Worm (Caenorhabditis elegans): ENCODE data around the gene Y57A10B.7.

Gene Y57A10B.7

ce11 chrII:12387980-12388379 is 5.6 kb downstream of the Y57A10B.7 start, which contains the start of gene sre-41:
TSS of gene sre-41 (plus strand) at chrII:12388280.
- no peak for TF ChIP-seq hlh-15 (tag; optimal IDR thresholded peaks at IDR 0.05)
- TF ChIP-seq mec-3 (tag; optimal IDR thresholded peaks at IDR 0.05; ENCODE audit: borderline replicate concordance): no peak
- TF ChIP-seq ceh-24 (tag; optimal IDR thresholded peaks at IDR 0.05): no peak
- TF ChIP-seq sox-2 (GFP tag; IDR thresholded peaks at IDR 0.05): no peak
- TF ChIP-seq unc-42 (tag; optimal IDR thresholded peaks at IDR 0.05): no peak
- TF ChIP-seq gmeb-2 (tag; optimal IDR thresholded peaks at IDR 0.05): no peak
- TF ChIP-seq C38D4.7 (GFP tag; optimal IDR thresholded peaks at IDR 0.05): no peak
- TF ChIP-seq pag-3 (tag; optimal IDR thresholded peaks at IDR 0.05; ENCODE audit: borderline replicate concordance): no peak
- no peak for TF ChIP-seq pros-1 (tag; optimal IDR thresholded peaks at IDR 0.05)
- TF ChIP-seq hlh-13 (GFP tag; optimal IDR thresholded peaks at IDR 0.05): no peak
- TF ChIP-seq pha-4 (tag; optimal IDR thresholded peaks at IDR 0.05): no peak
- TF ChIP-seq ceh-6 (GFP tag; optimal IDR thresholded peaks at IDR 0.05): no peak
- no peak for TF ChIP-seq Y22D7AL.16 (tag; optimal IDR thresholded peaks at IDR 0.05)

DNA sequence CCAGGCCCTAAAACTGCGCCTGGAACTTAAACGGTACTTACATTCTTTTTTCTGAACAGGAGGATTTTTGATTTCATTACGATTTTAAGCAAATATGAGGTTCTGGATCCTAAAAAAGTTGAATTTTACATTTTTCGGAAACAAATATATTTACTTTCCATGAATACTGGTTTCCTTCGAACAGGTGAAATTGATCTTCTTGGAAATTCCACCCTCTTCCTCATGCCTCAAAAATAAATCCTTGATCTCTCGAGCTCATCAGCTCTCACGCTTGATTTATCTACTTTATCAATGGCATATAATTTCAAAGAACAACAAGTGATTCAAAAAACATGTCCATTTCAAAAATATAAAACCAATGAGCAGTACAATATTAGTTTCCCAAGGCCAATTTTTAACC is 6.1 kb downstream of the Y57A10B.7 start:
- TF ChIP-seq zip-5 (tag; optimal IDR thresholded peaks at IDR 0.05): no peak
- TF ChIP-seq mec-3 (tag; optimal IDR thresholded peaks at IDR 0.05; ENCODE audit: borderline replicate concordance): no peak
- TF ChIP-seq ama-1 (optimal IDR thresholded peaks at IDR 0.05): no peak
- TF ChIP-seq pag-3 (tag; optimal IDR thresholded peaks at IDR 0.05; ENCODE audit: borderline replicate concordance): no peak
- TF ChIP-seq sox-2 (GFP tag; IDR thresholded peaks at IDR 0.05): no peak
- no peak for TF ChIP-seq tbx-7 (tag; optimal IDR thresholded peaks at IDR 0.05)
- TF ChIP-seq hlh-13 (GFP tag; optimal IDR thresholded peaks at IDR 0.05): no peak
- no peak for TF ChIP-seq hlh-6 (tag; optimal IDR thresholded peaks at IDR 0.05)
- TF ChIP-seq tbx-2 (tag; optimal IDR thresholded peaks at IDR 0.05): no peak
- no peak for TF ChIP-seq unc-3 (GFP tag; conservative IDR thresholded peaks at IDR 0.05)
- TF ChIP-seq unc-3 (tag; optimal IDR thresholded peaks at IDR 0.05): no peak
- TF ChIP-seq T23F11.4 (GFP tag; optimal IDR thresholded peaks at IDR 0.05): no peak
- TF ChIP-seq ceh-24 (tag; optimal IDR thresholded peaks at IDR 0.05): no peak
- no peak for TF ChIP-seq odd-2 (tag; optimal IDR thresholded peaks at IDR 0.05)
- no peak for TF ChIP-seq C08G9.2 (tag; optimal IDR thresholded peaks at IDR 0.05)
- TF ChIP-seq ceh-14 (tag; optimal IDR thresholded peaks at IDR 0.05): no peak
- no peak for TF ChIP-seq C38D4.7 (GFP tag; optimal IDR thresholded peaks at IDR 0.05)
- no peak for TF ChIP-seq ceh-6 (GFP tag; optimal IDR thresholded peaks at IDR 0.05)
- TF ChIP-seq pha-4 (tag; optimal IDR thresholded peaks at IDR 0.05): no peak
- TF ChIP-seq fax-1 (tag; optimal IDR thresholded peaks at IDR 0.05): no peak
- TF ChIP-seq ceh-9 (tag; optimal IDR thresholded peaks at IDR 0.05): no peak

- TF ChIP-seq sdc-2 (tag; optimal IDR thresholded peaks at IDR 0.05) (no peak), elt-2 (tag; optimal IDR thresholded peaks at IDR 0.05) (no peak), pag-3 (tag; optimal IDR thresholded peaks at IDR 0.05; ENCODE audit: borderline replicate concordance) (no peak), ets-4 (tag; optimal IDR thresholded peaks at IDR 0.05) (no peak), ceh-30 (tag; optimal IDR thresholded peaks at IDR 0.05) (no peak), npax-4 (tag; optimal IDR thresholded peaks at IDR 0.05) (no peak), ceh-34 (tag; optimal IDR thresholded peaks at IDR 0.05) (no peak), zip-5 (tag; optimal IDR thresholded peaks at IDR 0.05) (no peak), che-1 (tag; optimal IDR thresholded peaks at IDR 0.05) (no peak), fkh-6 (tag; optimal IDR thresholded peaks at IDR 0.05) (no peak), syd-9 (tag; optimal IDR thresholded peaks at IDR 0.05) (no peak)
These were observed 6.8 kb downstream of the Y57A10B.7 start, which contains the start of gene sre-42 for ce11 chrII:12386781-12387180. TSS of gene sre-42 (minus strand) at chrII:12386881.

DNA sequence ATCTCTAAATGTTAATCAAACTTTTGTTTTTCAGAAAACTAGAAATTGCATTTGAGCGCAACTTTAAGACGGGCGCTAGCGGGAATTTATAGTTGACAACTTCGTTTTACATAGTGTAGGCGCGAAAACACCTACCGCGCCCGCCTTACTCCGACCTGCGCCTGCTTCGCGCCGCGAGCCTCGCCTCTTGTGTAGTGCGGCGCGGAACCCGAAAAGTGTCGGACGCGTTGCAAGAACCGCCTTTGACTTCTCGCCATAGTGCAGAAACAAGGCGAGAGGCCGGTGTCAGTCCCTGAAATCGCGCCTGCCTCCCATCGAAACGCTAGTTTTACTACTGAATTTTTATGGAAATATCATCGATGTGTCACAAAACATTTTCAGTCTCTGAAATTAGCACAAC is 7.8 kb downstream of the Y57A10B.7 start:
- TF ChIP-seq pros-1 (tag; optimal IDR thresholded peaks at IDR 0.05): no peak
- TF ChIP-seq elt-2 (tag; optimal IDR thresholded peaks at IDR 0.05): no peak
- no peak for TF ChIP-seq unc-42 (tag; optimal IDR thresholded peaks at IDR 0.05)
- TF ChIP-seq nhr-232 (tag; optimal IDR thresholded peaks at IDR 0.05): no peak
- no peak for TF ChIP-seq nhr-11 (tag; optimal IDR thresholded peaks at IDR 0.05)
- no peak for TF ChIP-seq lin-11 (tag; optimal IDR thresholded peaks at IDR 0.05)
- TF ChIP-seq ceh-19 (GFP tag; optimal IDR thresholded peaks at IDR 0.05): no peak
- no peak for TF ChIP-seq ceh-22 (tag; optimal IDR thresholded peaks at IDR 0.05)
- no peak for TF ChIP-seq dmd-4 (tag; optimal IDR thresholded peaks at IDR 0.05; ENCODE audit: borderline replicate concordance)
- TF ChIP-seq pag-3 (tag; optimal IDR thresholded peaks at IDR 0.05; ENCODE audit: borderline replicate concordance): no peak
- TF ChIP-seq hlh-13 (GFP tag; optimal IDR thresholded peaks at IDR 0.05): no peak
- no peak for TF ChIP-seq madf-2 (tag; optimal IDR thresholded peaks at IDR 0.05)
- TF ChIP-seq ceh-30 (tag; optimal IDR thresholded peaks at IDR 0.05): no peak
- TF ChIP-seq ahr-1 (tag; optimal IDR thresholded peaks at IDR 0.05): no peak

Data from whole organism, late embryonic.